Fruit fly (Drosophila melanogaster) whole organism, embryonic: ENCODE data around the gene CNMaR.

Experiments
- Atf-2 ChIP-seq: fragments of 200-800 bp; sonication (Bioruptor generic); optimal IDR thresholded peaks from 2 replicates; lab custom pipeline; 2016; ENCODE audit warnings: missing biosample characterization, missing genetic modification characterization
- Bdp1 ChIP-seq: fragments of 200-800 bp; sonication (Bioruptor generic); optimal IDR thresholded peaks from 3 replicates; lab custom pipeline; 2016; ENCODE audit warnings: missing biosample characterization, missing genetic modification characterization
- CG10274 ChIP-seq: fragments of 200-800 bp; sonication (Bioruptor generic); optimal IDR thresholded peaks from 3 replicates; lab custom pipeline; 2017; ENCODE audit warnings: missing biosample characterization, mild to moderate bottlenecking, missing genetic modification characterization
- CG12391 ChIP-seq: fragments of 200-800 bp; sonication (Bioruptor generic); optimal IDR thresholded peaks from 3 replicates; lab custom pipeline; 2018; ENCODE audit warnings: missing biosample characterization, mild to moderate bottlenecking, missing genetic modification characterization, moderate library complexity
- CG12769 ChIP-seq: fragments of 200-800 bp; sonication (Bioruptor generic); optimal IDR thresholded peaks from 2 replicates; lab custom pipeline; 2019; ENCODE audit warnings: missing biosample characterization, mild to moderate bottlenecking, missing genetic modification characterization, moderate library complexity
- CG13424 ChIP-seq: fragments of 200-800 bp; sonication (Bioruptor generic); optimal IDR thresholded peaks from 2 replicates; lab custom pipeline; 2019; ENCODE audit warnings: missing biosample characterization, mild to moderate bottlenecking, missing genetic modification characterization, moderate library complexity
- CG14860 ChIP-seq: fragments of 200-800 bp; sonication (Bioruptor generic); IDR thresholded peaks from 3 replicates; pipeline ENCODE4 v1.3.6; 2022; ENCODE audit warnings: missing biosample characterization, missing genetic modification characterization; ENCODE audit not compliant: partially characterized antibody
- CG17186 ChIP-seq: fragments of 200-800 bp; sonication (Bioruptor generic); optimal IDR thresholded peaks from 3 replicates; lab custom pipeline; 2017; ENCODE audit warnings: missing biosample characterization, missing genetic modification reagents, missing genetic modification characterization
- CG2116 ChIP-seq: fragments of 200-800 bp; sonication (Bioruptor generic); optimal IDR thresholded peaks from 3 replicates; lab custom pipeline; 2018; ENCODE audit warnings: missing biosample characterization, mild to moderate bottlenecking, missing genetic modification characterization
- CG2889 ChIP-seq: fragments of 200-800 bp; sonication (Bioruptor generic); IDR thresholded peaks from 3 replicates; pipeline ENCODE4 v1.3.6; 2022; ENCODE audit warnings: missing biosample characterization, missing genetic modification characterization
- CG34224 ChIP-seq: fragments of 200-800 bp; sonication (Bioruptor generic); IDR thresholded peaks from 3 replicates; pipeline ENCODE4 v1.3.6; 2022; ENCODE audit warnings: missing biosample characterization, missing genetic modification characterization; ENCODE audit not compliant: partially characterized antibody
- CG4360 ChIP-seq: fragments of 200-800 bp; sonication (Bioruptor generic); IDR thresholded peaks from 2 replicates; pipeline ENCODE4 v1.3.6; 2022; ENCODE audit warnings: missing biosample characterization, missing genetic modification characterization
- CG4730 ChIP-seq: fragments of 200-800 bp; sonication (Bioruptor generic); IDR thresholded peaks from 2 replicates; pipeline ENCODE4 v1.3.6; 2022; ENCODE audit warnings: missing biosample characterization, missing genetic modification characterization
- CG4820 ChIP-seq: fragments of 200-800 bp; sonication (Bioruptor generic); optimal IDR thresholded peaks from 3 replicates; lab custom pipeline; 2016; ENCODE audit warnings: missing biosample characterization, missing genetic modification characterization
- CG4854 ChIP-seq: fragments of 200-800 bp; sonication (Bioruptor generic); optimal IDR thresholded peaks from 2 replicates; lab custom pipeline; 2016; ENCODE audit warnings: missing biosample characterization, missing genetic modification characterization, inconsistent platforms
- CG5180 ChIP-seq: fragments of 200-800 bp; sonication (Bioruptor generic); optimal IDR thresholded peaks from 3 replicates; lab custom pipeline; 2017; ENCODE audit warnings: missing biosample characterization, missing genetic modification characterization, mild to moderate bottlenecking, moderate library complexity, missing genetic modification reagents
- CG6689 ChIP-seq: fragments of 200-800 bp; sonication (Bioruptor generic); IDR thresholded peaks from 2 replicates; pipeline ENCODE4 v1.3.6; 2022; ENCODE audit warnings: missing biosample characterization, missing genetic modification characterization
- CG6791 ChIP-seq: fragments of 200-800 bp; sonication (Bioruptor generic); IDR thresholded peaks from 3 replicates; pipeline ENCODE4 v1.3.6; 2022; ENCODE audit warnings: missing biosample characterization, missing genetic modification characterization; ENCODE audit not compliant: partially characterized antibody
- CG7963 ChIP-seq: fragments of 200-800 bp; sonication (Bioruptor generic); IDR thresholded peaks from 3 replicates; pipeline ENCODE4 v1.3.6; 2022; ENCODE audit warnings: missing biosample characterization, missing genetic modification characterization; ENCODE audit not compliant: partially characterized antibody
- CkIIα-i1 ChIP-seq: fragments of 200-800 bp; sonication (Bioruptor generic); IDR thresholded peaks from 2 replicates; pipeline ENCODE4 v1.3.6; 2022; ENCODE audit warnings: missing biosample characterization, missing genetic modification characterization
- D ChIP-seq, 2 experiments: fragments of 200-800 bp in 1 of 2; fragments of >200 bp in 1 of 2; sonication (Bioruptor generic) in 1 of 2; optimal IDR thresholded peaks; 2 replicates in 1 of 2; 3 replicates in 1 of 2; lab custom pipeline; 2017; ENCODE audit warnings: mild to moderate bottlenecking in 1 of 2, missing biosample characterization in 1 of 2, missing genetic modification characterization in 1 of 2, missing genetic modification reagents in 1 of 2
- Dfd ChIP-seq, 2 experiments: fragments of >200 bp; optimal IDR thresholded peaks; 2 replicates each; lab custom pipeline; 2017; ENCODE audit warnings: missing biosample characterization in 2 of 2, missing genetic modification characterization in 2 of 2
- E2f2 ChIP-seq: fragments of 200-800 bp; sonication (Bioruptor generic); IDR thresholded peaks from 2 replicates; pipeline ENCODE4 v1.3.6; 2022; ENCODE audit warnings: missing biosample characterization, missing genetic modification characterization
- Ets97D ChIP-seq: fragments of 200-800 bp; sonication (Bioruptor generic); optimal IDR thresholded peaks from 3 replicates; lab custom pipeline; 2016; ENCODE audit warnings: missing biosample characterization, missing genetic modification characterization
- H15 ChIP-seq: fragments of 200-800 bp; sonication (Bioruptor generic); IDR thresholded peaks from 3 replicates; pipeline ENCODE4 v1.3.6; 2022; ENCODE audit warnings: missing biosample characterization, missing genetic modification characterization
- HmgD ChIP-seq: fragments of 200-800 bp; sonication (Bioruptor generic); optimal IDR thresholded peaks from 3 replicates; lab custom pipeline; 2016; ENCODE audit warnings: missing biosample characterization, missing genetic modification characterization
- Neu2 ChIP-seq: fragments of 200-800 bp; sonication (Bioruptor generic); optimal IDR thresholded peaks from 3 replicates; lab custom pipeline; 2016; ENCODE audit warnings: missing biosample characterization, missing genetic modification characterization, borderline replicate concordance
- Optix ChIP-seq: fragments of 200-800 bp; sonication (Bioruptor generic); IDR thresholded peaks from 3 replicates; pipeline ENCODE4 v1.3.6; 2022; ENCODE audit warnings: missing biosample characterization, missing genetic modification characterization
- Pdp1 ChIP-seq, 2 experiments: fragments of 200-800 bp; sonication (Bioruptor generic); optimal IDR thresholded peaks; 3 replicates each; lab custom pipeline; 2016; ENCODE audit warnings: missing biosample characterization in 2 of 2, missing genetic modification characterization in 2 of 2, mild to moderate bottlenecking in 1 of 2, moderate library complexity in 1 of 2
- Sox100B ChIP-seq: fragments of 200-800 bp; sonication (Bioruptor generic); optimal IDR thresholded peaks from 3 replicates; lab custom pipeline; 2018; ENCODE audit warnings: missing biosample characterization, mild to moderate bottlenecking, missing genetic modification characterization
- Xrp1 ChIP-seq: fragments of 200-800 bp; sonication (Bioruptor generic); IDR thresholded peaks from 2 replicates; pipeline ENCODE4 v1.3.6; 2022; ENCODE audit warnings: missing biosample characterization, missing genetic modification characterization
- corto ChIP-seq: fragments of 200-800 bp; sonication (Bioruptor generic); optimal IDR thresholded peaks from 2 replicates; lab custom pipeline; 2016; ENCODE audit warnings: missing biosample characterization, mild to moderate bottlenecking, missing genetic modification characterization, moderate library complexity
- dan ChIP-seq: fragments of 200-800 bp; sonication (Bioruptor generic); IDR thresholded peaks from 2 replicates; pipeline ENCODE4 v1.3.6; 2022; ENCODE audit warnings: missing biosample characterization, missing genetic modification characterization
- danr ChIP-seq: fragments of 200-800 bp; sonication (Bioruptor generic); IDR thresholded peaks from 2 replicates; pipeline ENCODE4 v1.3.6; 2022; ENCODE audit warnings: missing biosample characterization, missing genetic modification characterization
- dmrt11E ChIP-seq: fragments of 200-800 bp; sonication (Bioruptor generic); optimal IDR thresholded peaks from 3 replicates; lab custom pipeline; 2018; ENCODE audit warnings: missing biosample characterization, mild to moderate bottlenecking, missing genetic modification characterization, moderate library complexity
- dmrt99B ChIP-seq: fragments of 200-800 bp; sonication (Bioruptor generic); optimal IDR thresholded peaks from 2 replicates; lab custom pipeline; 2018; ENCODE audit warnings: missing biosample characterization, mild to moderate bottlenecking, missing genetic modification characterization, moderate library complexity
- fd96Cb ChIP-seq: fragments of 200-800 bp; sonication (Bioruptor generic); optimal IDR thresholded peaks from 2 replicates; lab custom pipeline; 2018; ENCODE audit warnings: missing biosample characterization, mild to moderate bottlenecking, missing genetic modification characterization, moderate library complexity
- gcm2 ChIP-seq: fragments of 200-800 bp; sonication (Bioruptor generic); optimal IDR thresholded peaks from 2 replicates; lab custom pipeline; 2016; ENCODE audit warnings: missing biosample characterization, missing genetic modification characterization
- lov ChIP-seq, 2 experiments: fragments of 200-800 bp in 1 of 2; fragments of >200 bp in 1 of 2; sonication (Bioruptor generic) in 1 of 2; IDR thresholded peaks in 1 of 2; optimal IDR thresholded peaks in 1 of 2; 2 replicates in 1 of 2; 3 replicates in 1 of 2; pipeline versions ENCODE4 v1.3.6 to Lab custom; 2017 to 2022; ENCODE audit warnings: missing biosample characterization in 1 of 2, missing genetic modification characterization in 1 of 2
- row ChIP-seq: fragments of 200-800 bp; sonication (Bioruptor generic); IDR thresholded peaks from 3 replicates; pipeline ENCODE4 v1.3.6; 2022; ENCODE audit warnings: missing biosample characterization, missing genetic modification characterization
- salm ChIP-seq: fragments of 200-800 bp; sonication (Bioruptor generic); optimal IDR thresholded peaks from 2 replicates; lab custom pipeline; 2018; ENCODE audit warnings: missing biosample characterization, mild to moderate bottlenecking, missing genetic modification characterization
- slou ChIP-seq: fragments of 200-800 bp; sonication (Bioruptor generic); optimal IDR thresholded peaks from 3 replicates; lab custom pipeline; 2016; ENCODE audit warnings: missing biosample characterization, missing genetic modification characterization
- ssp ChIP-seq: fragments of 200-800 bp; sonication (Bioruptor generic); IDR thresholded peaks from 2 replicates; pipeline ENCODE4 v1.3.6; 2022; ENCODE audit warnings: missing biosample characterization, missing genetic modification characterization
- sug ChIP-seq: fragments of 200-800 bp; optimal IDR thresholded peaks from 2 replicates; lab custom pipeline; 2019; ENCODE audit warnings: missing biosample characterization, mild to moderate bottlenecking, missing genetic modification characterization, moderate library complexity
- tio ChIP-seq: fragments of 200-800 bp; sonication (Bioruptor generic); optimal IDR thresholded peaks from 2 replicates; lab custom pipeline; 2017; ENCODE audit warnings: missing biosample characterization, missing genetic modification characterization, inconsistent platforms
- tna ChIP-seq: fragments of 200-800 bp; sonication (Bioruptor generic); IDR thresholded peaks from 2 replicates; pipeline ENCODE4 v1.3.6; 2022; ENCODE audit warnings: missing biosample characterization, missing genetic modification characterization; ENCODE audit not compliant: partially characterized antibody
- ttk ChIP-seq: fragments of 200-800 bp; sonication (Bioruptor generic); IDR thresholded peaks from 2 replicates; pipeline ENCODE4 v2.1.2; 2022; ENCODE audit warnings: missing biosample characterization, missing genetic modification characterization
- usp ChIP-seq: fragments of >200 bp; optimal IDR thresholded peaks from 2 replicates; lab custom pipeline; 2017; ENCODE audit warnings: missing biosample characterization, missing genetic modification characterization
- vfl ChIP-seq: fragments of 200-800 bp; sonication (Bioruptor generic); optimal IDR thresholded peaks from 2 replicates; lab custom pipeline; 2016; ENCODE audit warnings: missing biosample characterization, missing genetic modification characterization
- wor ChIP-seq: fragments of 200-800 bp; sonication (Bioruptor generic); IDR thresholded peaks from 2 replicates; pipeline ENCODE4 v1.3.6; 2022; ENCODE audit warnings: missing biosample characterization, missing genetic modification characterization
- z ChIP-seq: fragments of 200-800 bp; sonication (Bioruptor generic); IDR thresholded peaks from 3 replicates; pipeline ENCODE4 v1.3.6; 2022; ENCODE audit warnings: missing biosample characterization, missing genetic modification characterization

CNMaR gene

dm6 chr3L:9691476-9691826 is 47.5 kb downstream of the CNMaR start (continued):
- TF ChIP-seq row (GFP tag; lab: Robert Waterston, UW) (peak; percentile 5; the same call in 1 of the 3 replicates), dmrt99B (no peak), CG6791 (GFP tag; lab: Robert Waterston, UW) (0 out of 3 replicates have a peak, but pooled peaks have one; percentile 40), wor (GFP tag; lab: Robert Waterston, UW) (no peak), CG4730 (GFP tag; lab: Robert Waterston, UW) (no peak), corto (GFP tag; lab: Kevin White, UChicago) (no peak), gcm2 (GFP tag; lab: Kevin White, UChicago) (no peak), dmrt11E (tag; lab: Kevin White, UChicago) (no peak), dan (GFP tag; lab: Robert Waterston, UW) (no peak), z (GFP tag; lab: Robert Waterston, UW) (no peak), CG4360 (no peak), CG2889 (GFP tag; lab: Robert Waterston, UW) (no peak), tio (GFP tag; lab: Kevin White, UChicago) (no peak), CG34224 (GFP tag; lab: Robert Waterston, UW) (no peak), Dfd (GFP tag; optimal IDR thresholded peaks at IDR 0.05; lab: Kevin White, UChicago) (no peak), tna (GFP tag; lab: Robert Waterston, UW) (no peak), Neu2 (GFP tag; lab: Kevin White, UChicago) (no peak), sug (tag; lab: Kevin White, UChicago) (peak; percentile 95), CG13424 (tag; lab: Kevin White, UChicago) (no peak), CG6689 (GFP tag; lab: Robert Waterston, UW) (no peak), Optix (GFP tag; lab: Robert Waterston, UW) (no peak), lov (optimal IDR thresholded peaks at IDR 0.05; lab: Kevin White, UChicago) (no peak), lov (GFP tag; IDR thresholded peaks at IDR 0.05; lab: Robert Waterston, UW) (no peak), danr (no peak), CkIIα-i1 (no peak), CG4854 (no peak), CG12769 (no peak), D (optimal IDR thresholded peaks at IDR 0.05; lab: Kevin White, UChicago) (no peak), D (GFP tag; optimal IDR thresholded peaks at IDR 0.05; lab: Kevin White, UChicago) (no peak), usp (GFP tag; lab: Kevin White, UChicago) (no peak), fd96Cb (tag; lab: Kevin White, UChicago) (no peak), vfl (GFP tag; lab: Kevin White, UChicago) (no peak), CG14860 (GFP tag; lab: Robert Waterston, UW) (no peak), H15 (no peak), CG2116 (GFP tag; lab: Kevin White, UChicago) (no peak), Bdp1 (no peak), Ets97D (GFP tag; lab: Kevin White, UChicago) (no peak), HmgD (GFP tag; lab: Kevin White, UChicago) (no peak), CG7963 (GFP tag; lab: Robert Waterston, UW) (no peak), E2f2 (GFP tag; lab: Robert Waterston, UW) (no peak), CG17186 (GFP tag; lab: Kevin White, UChicago) (no peak), ssp (GFP tag; lab: Robert Waterston, UW) (no peak), slou (GFP tag; lab: Kevin White, UChicago) (no peak), CG12391 (tag; lab: Kevin White, UChicago) (no peak), salm (no peak), CG5180 (no peak), ttk (GFP tag; lab: Robert Waterston, UW) (no peak), Pdp1 (GFP tag; optimal IDR thresholded peaks at IDR 0.05; lab: Kevin White, UChicago) (no peak), Xrp1 (GFP tag; lab: Robert Waterston, UW) (no peak), CG4820 (GFP tag; lab: Kevin White, UChicago) (no peak), CG10274 (no peak), Sox100B (GFP tag; lab: Kevin White, UChicago) (no peak), Atf-2 (GFP tag; lab: Kevin White, UChicago) (no peak)
